Fruit fly (Drosophila melanogaster) whole organism, wandering third instar larva: ENCODE measurements around the gene CG5577.
A peak's percentile ranks its signal among the peaks of the same experiment; 100 is the strongest.

Experiments
- Hr78 ChIP-seq: fragments of >200 bp; optimal IDR thresholded peaks from 2 replicates; lab custom pipeline; 2017; ENCODE audit warnings: missing biosample characterization, missing genetic modification characterization
- Hr83 ChIP-seq: fragments of 200-300 bp; sonication (Bioruptor generic); optimal IDR thresholded peaks from 2 replicates; lab custom pipeline; 2016; ENCODE audit warnings: missing biosample characterization, mild to moderate bottlenecking, missing genetic modification characterization, moderate library complexity; ENCODE audit not compliant: poor library complexity, severe bottlenecking
- Myc ChIP-seq: fragments of >200 bp; optimal IDR thresholded peaks from 2 replicates; lab custom pipeline; 2017
- Sp1 ChIP-seq: fragments of 200-800 bp; sonication (Bioruptor generic); optimal IDR thresholded peaks from 3 replicates; lab custom pipeline; 2019; ENCODE audit warnings: missing biosample characterization, mild to moderate bottlenecking, missing genetic modification characterization, moderate library complexity
- br ChIP-seq: fragments of 200-800 bp; sonication (Bioruptor generic); optimal IDR thresholded peaks from 2 replicates; lab custom pipeline; 2016; ENCODE audit warnings: missing biosample characterization, missing genetic modification characterization
- fru ChIP-seq: fragments of 200-800 bp; sonication (Bioruptor generic); optimal IDR thresholded peaks from 3 replicates; lab custom pipeline; 2016; ENCODE audit warnings: missing biosample characterization, mild to moderate bottlenecking, missing genetic modification characterization
- lola ChIP-seq: fragments of >200 bp; optimal IDR thresholded peaks from 2 replicates; lab custom pipeline; 2017; ENCODE audit warnings: missing biosample characterization, missing genetic modification characterization
- pan ChIP-seq: fragments of >200 bp; optimal IDR thresholded peaks from 2 replicates; lab custom pipeline; 2017
- sv ChIP-seq: fragments of 200-800 bp; sonication (Bioruptor generic); optimal IDR thresholded peaks from 3 replicates; lab custom pipeline; 2016; ENCODE audit warnings: missing biosample characterization, missing genetic modification characterization
- usp ChIP-seq: fragments of >200 bp; optimal IDR thresholded peaks from 2 replicates; lab custom pipeline; 2017; ENCODE audit warnings: missing biosample characterization, missing genetic modification characterization

dm6 chr3L:17849517-17849916, 8.3 kb upstream of the CG5577 start, which contains the start of gene TrpRS-m:
- TF ChIP-seq Hr78 (GFP tag; lab: Kevin White, UChicago) (no peak), sv (GFP tag; lab: Kevin White, UChicago) (no peak), Sp1 (GFP tag; lab: Kevin White, UChicago) (no peak), Hr83 (GFP tag; lab: Kevin White, UChicago) (no peak), br (no peak), fru (GFP tag; lab: Kevin White, UChicago) (no peak), Myc (lab: Kevin White, UChicago) (peak; percentile 65), usp (no peak), pan (lab: Kevin White, UChicago) (no peak), lola (GFP tag; lab: Kevin White, UChicago) (no peak)
